Worm (Caenorhabditis elegans) whole organism, L2 larva: ENCODE measurements around the gene Y43F8B.1.

Experiments
- ama-1 ChIP-seq: fragments of 150-350 bp; optimal IDR thresholded peaks from 2 replicates; lab custom pipeline; 2018; ENCODE audit warnings: inconsistent platforms
- fos-1 ChIP-seq: fragments of 150-350 bp; optimal IDR thresholded peaks from 2 replicates; lab custom pipeline; 2014; ENCODE audit warnings: missing biosample characterization, missing genetic modification characterization
- lin-11 ChIP-seq: fragments of 150-350 bp; sonication (generic microtip); optimal IDR thresholded peaks from 2 replicates; lab custom pipeline; 2014; ENCODE audit warnings: missing biosample characterization, missing genetic modification characterization, inconsistent platforms, mixed read lengths
- lsy-2 ChIP-seq, 2 experiments: fragments of 150-350 bp in 1 of 2; sonication (generic microtip) in 1 of 2; optimal IDR thresholded peaks; 2 replicates each; lab custom pipeline; 2014 to 2017; ENCODE audit warnings: missing biosample characterization in 2 of 2, missing genetic modification characterization in 2 of 2
- nhr-237 ChIP-seq: fragments of 150-350 bp; optimal IDR thresholded peaks from 2 replicates; lab custom pipeline; 2014; ENCODE audit warnings: missing biosample characterization, missing genetic modification characterization

ce11 chrV:19512260-19512947, 33.6 kb downstream of the Y43F8B.1 start, which contains the start of gene Y43F8B.19:
- TF ChIP-seq lsy-2 (tag; optimal IDR thresholded peaks at IDR 0.05; lab: Kevin White, UChicago) (no peak), fos-1 (no peak), ama-1 (lab: Kevin White, UChicago) (no peak), nhr-237 (no peak), lin-11 (tag; lab: Kevin White, UChicago) (no peak)
